Worm (Caenorhabditis elegans) whole organism, L4 larva: Measurements from ENCODE around the gene spp-28.

Experiments used
- attf-4 ChIP-seq: sonication (generic microtip); optimal IDR thresholded peaks from 3 replicates; lab custom pipeline; 2017; ENCODE audit warnings: missing biosample characterization, missing genetic modification characterization
- cey-2 ChIP-seq: sonication (generic microtip); optimal IDR thresholded peaks from 3 replicates; lab custom pipeline; 2017; ENCODE audit warnings: missing genetic modification characterization, mild to moderate bottlenecking, missing compliant biosample characterization, antibody characterized with exemption, borderline replicate concordance; ENCODE audit not compliant: insufficient read depth
- fos-1 ChIP-seq: fragments of 150-350 bp; optimal IDR thresholded peaks from 2 replicates; lab custom pipeline; 2014; ENCODE audit warnings: missing biosample characterization, missing genetic modification characterization

DNA sequence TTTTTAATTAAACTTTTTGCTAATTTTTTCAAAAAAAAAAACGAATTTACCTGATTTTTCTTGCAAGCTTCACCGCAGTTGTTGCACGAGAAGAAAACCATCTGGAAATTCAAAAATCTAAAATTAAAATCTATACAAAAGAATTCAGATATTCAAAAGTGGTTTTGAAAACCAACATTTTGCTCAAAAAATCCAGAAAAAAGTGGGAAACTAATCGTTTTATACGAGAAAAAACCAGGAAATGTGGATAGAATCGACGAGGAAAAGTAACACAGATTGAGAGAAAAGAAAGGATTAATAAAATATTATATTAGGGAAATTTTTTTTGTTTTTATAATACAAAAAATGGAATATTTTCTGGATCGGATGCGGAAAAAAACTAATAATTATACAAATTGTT lies 26.1 kb downstream of the spp-28 start, which contains the start of gene C16C10.8:
- TF ChIP-seq cey-2 (tag; lab: Kevin White, UChicago) (no peak), fos-1 (tag; lab: Kevin White, UChicago) (no peak), attf-4 (tag; lab: Kevin White, UChicago) (no peak)
